Worm (Caenorhabditis elegans) whole organism, mixed stage, embryonic: ENCODE results near the gene C01G6.3.

Experiments used
- blmp-1 ChIP-seq: fragments of 150-350 bp; optimal IDR thresholded peaks from 2 replicates; lab custom pipeline; 2014; ENCODE audit warnings: missing biosample characterization, missing genetic modification characterization
- lin-13 ChIP-seq: fragments of 150-350 bp; optimal IDR thresholded peaks from 2 replicates; lab custom pipeline; 2014; ENCODE audit warnings: missing biosample characterization, missing genetic modification characterization
- nhr-28 ChIP-seq: fragments of 150-350 bp; optimal IDR thresholded peaks from 2 replicates; lab custom pipeline; 2014; ENCODE audit warnings: missing biosample characterization, missing genetic modification characterization
- unc-62 ChIP-seq: fragments of 150-350 bp; optimal IDR thresholded peaks from 2 replicates; lab custom pipeline; 2014; ENCODE audit warnings: missing biosample characterization, missing genetic modification reagents, missing genetic modification characterization

DNA sequence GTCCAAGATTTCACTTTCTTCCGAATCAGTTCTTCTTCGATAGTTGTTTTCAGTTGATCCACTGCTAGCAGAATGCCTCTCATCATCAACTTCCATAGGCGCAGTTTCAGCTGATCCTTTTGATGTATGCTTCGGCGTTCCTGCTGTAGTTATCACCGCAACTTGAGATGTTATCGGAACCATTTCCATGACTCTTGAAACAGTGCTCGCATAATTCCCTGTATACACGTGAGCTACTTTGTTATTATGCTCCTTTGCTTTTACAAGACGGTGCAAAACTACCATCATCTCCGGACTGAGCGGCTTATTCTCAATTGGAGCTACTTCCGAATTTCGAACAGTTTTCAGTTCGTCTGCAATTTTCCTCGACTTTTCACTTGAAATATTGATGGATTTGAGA, 7.5 kb downstream of the C01G6.3 start:
- no peak for TF ChIP-seq blmp-1 (tag; lab: Kevin White, UChicago)
- no peak for TF ChIP-seq nhr-28 (tag; lab: Kevin White, UChicago)
- TF ChIP-seq lin-13 (tag; lab: Kevin White, UChicago), result no peak
- TF ChIP-seq unc-62 (GFP tag; lab: Kevin White, UChicago), result no peak
